Fruit fly (Drosophila melanogaster) whole organism: ENCODE measurements around the gene Csk.

ENCODE experiments used
- CG8478 ChIP-seq: fragments of >200 bp; optimal IDR thresholded peaks from 2 replicates; lab custom pipeline; 2018; ENCODE audit warnings: inconsistent platforms
- EcR ChIP-seq, 2 experiments: fragments of >200 bp; optimal IDR thresholded peaks; 2 replicates each; lab custom pipeline; 2017; ENCODE audit warnings: missing biosample characterization in 2 of 2, missing genetic modification characterization in 2 of 2, missing genetic modification reagents in 2 of 2
- psq ChIP-seq: fragments of >200 bp; optimal IDR thresholded peaks from 2 replicates; lab custom pipeline; 2017

- TF ChIP-seq psq (lab: Kevin White, UChicago) (no peak), CG8478 (lab: Kevin White, UChicago) (no peak), EcR (GFP tag; optimal IDR thresholded peaks at IDR 0.05; lab: Kevin White, UChicago) (no peak)
These were observed 34.9 kb downstream of the Csk start for dm6 chr3R:11615415-11616104.
